Worm (Caenorhabditis elegans) whole organism, young adult: Measurements from ENCODE around the gene D1054.5.

Source experiments
- K11D2.4 ChIP-seq: fragments of 200-800 bp; sonication (Bioruptor generic); IDR thresholded peaks from 2 replicates; pipeline ENCODE4 v1.3.6; 2022; ENCODE audit warnings: missing genetic modification reagents, missing genetic modification characterization, missing compliant biosample characterization
- ama-1 ChIP-seq, 3 experiments: fragments of 150-350 bp in 1 of 3; sonication (generic microtip) in 2 of 3; optimal IDR thresholded peaks; 2 replicates each; lab custom pipeline; 2014 to 2018; ENCODE audit warnings: missing biosample characterization in 2 of 3, missing genetic modification characterization in 2 of 3, missing genetic modification reagents in 2 of 3
- ceh-91 ChIP-seq: fragments of 200-800 bp; sonication (Bioruptor generic); IDR thresholded peaks from 2 replicates; pipeline ENCODE4 v1.3.6; 2022; ENCODE audit warnings: missing genetic modification reagents, missing genetic modification characterization, missing compliant biosample characterization
- dpl-1 ChIP-seq: fragments of 150-350 bp; optimal IDR thresholded peaks from 2 replicates; lab custom pipeline; 2014; ENCODE audit warnings: missing biosample characterization, missing genetic modification reagents, missing genetic modification characterization
- ztf-3 ChIP-seq: fragments of 200-800 bp; sonication (Bioruptor generic); optimal IDR thresholded peaks from 2 replicates; lab custom pipeline; 2018; ENCODE audit warnings: mild to moderate bottlenecking, missing genetic modification characterization, missing compliant biosample characterization

DNA sequence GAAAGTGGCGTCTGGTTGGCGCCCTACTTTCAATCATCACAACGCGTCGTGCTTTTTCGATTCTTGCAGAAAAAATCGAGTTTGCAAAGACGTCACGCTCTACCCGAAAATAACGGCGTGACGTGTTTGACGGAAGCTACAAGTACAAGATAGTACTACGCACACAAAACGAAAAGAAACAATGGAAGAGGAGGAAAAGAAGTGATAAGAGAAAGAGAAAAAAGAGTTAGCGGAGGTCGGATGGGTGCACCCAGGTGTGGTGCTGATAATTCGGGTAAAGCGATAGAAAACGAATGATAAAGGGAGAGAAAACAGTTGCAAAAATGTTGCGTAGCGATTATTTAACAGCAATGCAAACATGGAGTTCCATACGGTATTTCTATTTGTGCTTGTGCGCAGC is 49.7 kb downstream of the D1054.5 start:
- no peak for TF ChIP-seq ztf-3
- TF ChIP-seq K11D2.4 (GFP tag; lab: Robert Waterston, UW), result no peak
- no peak for TF ChIP-seq ceh-91 (GFP tag; lab: Robert Waterston, UW)
- no peak for TF ChIP-seq dpl-1 (GFP tag; lab: Kevin White, UChicago)
- TF ChIP-seq ama-1 (optimal IDR thresholded peaks at IDR 0.05; lab: Kevin White, UChicago), result no peak
- no peak for TF ChIP-seq ama-1 (GFP tag; optimal IDR thresholded peaks at IDR 0.05; lab: Kevin White, UChicago)
